Fruit fly (Drosophila melanogaster) whole organism, embryonic: Measurements from ENCODE around the gene Atf3.

Experiments
- Atf-2 ChIP-seq: fragments of 200-800 bp; sonication (Bioruptor generic); optimal IDR thresholded peaks from 2 replicates; lab custom pipeline; 2016; ENCODE audit warnings: missing biosample characterization, missing genetic modification characterization
- BEAF-32 ChIP-seq: fragments of 200-800 bp; sonication (Bioruptor generic); optimal IDR thresholded peaks from 3 replicates; lab custom pipeline; 2017; ENCODE audit warnings: missing biosample characterization, missing genetic modification characterization, mild to moderate bottlenecking, moderate library complexity, missing genetic modification reagents
- CG10147 ChIP-seq: fragments of 200-800 bp; sonication (Bioruptor generic); optimal IDR thresholded peaks from 2 replicates; lab custom pipeline; 2019; ENCODE audit warnings: missing biosample characterization, mild to moderate bottlenecking, missing genetic modification characterization, moderate library complexity
- CG10274 ChIP-seq: fragments of 200-800 bp; sonication (Bioruptor generic); optimal IDR thresholded peaks from 3 replicates; lab custom pipeline; 2017; ENCODE audit warnings: missing biosample characterization, mild to moderate bottlenecking, missing genetic modification characterization
- CG12391 ChIP-seq: fragments of 200-800 bp; sonication (Bioruptor generic); optimal IDR thresholded peaks from 3 replicates; lab custom pipeline; 2018; ENCODE audit warnings: missing biosample characterization, mild to moderate bottlenecking, missing genetic modification characterization, moderate library complexity
- CG12659 ChIP-seq: fragments of 200-800 bp; sonication (Bioruptor generic); optimal IDR thresholded peaks from 3 replicates; lab custom pipeline; 2017; ENCODE audit warnings: mild to moderate bottlenecking, missing biosample characterization, missing genetic modification reagents, missing genetic modification characterization
- CG12769 ChIP-seq: fragments of 200-800 bp; sonication (Bioruptor generic); optimal IDR thresholded peaks from 2 replicates; lab custom pipeline; 2019; ENCODE audit warnings: missing biosample characterization, mild to moderate bottlenecking, missing genetic modification characterization, moderate library complexity
- CG14441 ChIP-seq: fragments of 200-800 bp; sonication (Bioruptor generic); IDR thresholded peaks from 2 replicates; pipeline ENCODE4 v1.3.6; 2022; ENCODE audit warnings: missing biosample characterization, missing genetic modification characterization
- CG15514 ChIP-seq: fragments of 200-800 bp; sonication (Bioruptor generic); optimal IDR thresholded peaks from 3 replicates; lab custom pipeline; 2017; ENCODE audit warnings: missing biosample characterization, missing genetic modification characterization, mild to moderate bottlenecking, moderate library complexity, missing genetic modification reagents
- CG15696 ChIP-seq: fragments of 200-800 bp; sonication (Bioruptor generic); optimal IDR thresholded peaks from 2 replicates; lab custom pipeline; 2019; ENCODE audit warnings: missing biosample characterization, mild to moderate bottlenecking, missing genetic modification characterization, moderate library complexity
- CG17328 ChIP-seq: fragments of 200-800 bp; sonication (Bioruptor generic); IDR thresholded peaks from 2 replicates; pipeline ENCODE4 v1.3.6; 2022; ENCODE audit warnings: missing biosample characterization, missing genetic modification characterization
- CG17361 ChIP-seq: fragments of 200-800 bp; sonication (Bioruptor generic); IDR thresholded peaks from 3 replicates; pipeline ENCODE4 v1.3.6; 2022; ENCODE audit warnings: missing biosample characterization, missing genetic modification characterization
- CG18764 ChIP-seq: fragments of 200-800 bp; sonication (Bioruptor generic); optimal IDR thresholded peaks from 3 replicates; lab custom pipeline; 2016; ENCODE audit warnings: missing biosample characterization, missing genetic modification characterization
- CG2116 ChIP-seq: fragments of 200-800 bp; sonication (Bioruptor generic); optimal IDR thresholded peaks from 3 replicates; lab custom pipeline; 2018; ENCODE audit warnings: missing biosample characterization, mild to moderate bottlenecking, missing genetic modification characterization
- CG2129 ChIP-seq: fragments of 200-800 bp; sonication (Bioruptor generic); IDR thresholded peaks from 2 replicates; pipeline ENCODE4 v1.3.6; 2022; ENCODE audit warnings: missing biosample characterization, missing genetic modification characterization; ENCODE audit not compliant: partially characterized antibody
- CG2678 ChIP-seq: fragments of 200-800 bp; sonication (Bioruptor generic); optimal IDR thresholded peaks from 3 replicates; lab custom pipeline; 2019; ENCODE audit warnings: missing biosample characterization, mild to moderate bottlenecking, missing genetic modification characterization, moderate library complexity
- CG32772 ChIP-seq: fragments of 200-800 bp; sonication (Bioruptor generic); IDR thresholded peaks from 2 replicates; pipeline ENCODE4 v1.3.6; 2022; ENCODE audit warnings: missing biosample characterization, missing genetic modification characterization
- CG5953 ChIP-seq: fragments of 200-800 bp; sonication (Bioruptor generic); IDR thresholded peaks from 2 replicates; pipeline ENCODE4 v1.3.6; 2022; ENCODE audit warnings: missing biosample characterization, missing genetic modification characterization
- CG6689 ChIP-seq: fragments of 200-800 bp; sonication (Bioruptor generic); IDR thresholded peaks from 2 replicates; pipeline ENCODE4 v1.3.6; 2022; ENCODE audit warnings: missing biosample characterization, missing genetic modification characterization
- CG7786 ChIP-seq: fragments of 200-800 bp; sonication (Bioruptor generic); optimal IDR thresholded peaks from 2 replicates; lab custom pipeline; 2016; ENCODE audit warnings: missing biosample characterization, missing genetic modification characterization
- CG7963 ChIP-seq: fragments of 200-800 bp; sonication (Bioruptor generic); IDR thresholded peaks from 3 replicates; pipeline ENCODE4 v1.3.6; 2022; ENCODE audit warnings: missing biosample characterization, missing genetic modification characterization; ENCODE audit not compliant: partially characterized antibody
- CG8388 ChIP-seq: fragments of 200-800 bp; sonication (Bioruptor generic); optimal IDR thresholded peaks from 2 replicates; lab custom pipeline; 2019; ENCODE audit warnings: missing biosample characterization, mild to moderate bottlenecking, missing genetic modification characterization, moderate library complexity
- CG8765 ChIP-seq: fragments of 200-800 bp; sonication (Bioruptor generic); IDR thresholded peaks from 2 replicates; pipeline ENCODE4 v1.3.6; 2022; ENCODE audit warnings: missing biosample characterization, missing genetic modification characterization
- CG9727 ChIP-seq: fragments of 200-800 bp; sonication (Bioruptor generic); optimal IDR thresholded peaks from 3 replicates; lab custom pipeline; 2017; ENCODE audit warnings: missing biosample characterization, mild to moderate bottlenecking, missing genetic modification characterization
- CG9817 ChIP-seq: fragments of 200-800 bp; sonication (Bioruptor generic); optimal IDR thresholded peaks from 2 replicates; lab custom pipeline; 2018; ENCODE audit warnings: missing biosample characterization, mild to moderate bottlenecking, missing genetic modification characterization, moderate library complexity
- E2f2 ChIP-seq: fragments of 200-800 bp; sonication (Bioruptor generic); IDR thresholded peaks from 2 replicates; pipeline ENCODE4 v1.3.6; 2022; ENCODE audit warnings: missing biosample characterization, missing genetic modification characterization
- GATAe ChIP-seq: fragments of 200-800 bp; sonication (Bioruptor generic); conservative IDR thresholded peaks from 2 replicates; pipeline ENCODE4 v1.3.6; 2022; ENCODE audit warnings: missing biosample characterization, missing genetic modification characterization
- Gsc ChIP-seq: fragments of 200-800 bp; sonication (Bioruptor generic); IDR thresholded peaks from 2 replicates; pipeline ENCODE4 v1.3.6; 2022; ENCODE audit warnings: missing biosample characterization, missing genetic modification characterization
- Gug ChIP-seq: fragments of 200-800 bp; sonication (Bioruptor generic); IDR thresholded peaks from 4 replicates; pipeline ENCODE4 v1.3.6; 2022; ENCODE audit warnings: missing biosample characterization, missing genetic modification characterization
- HLH54F ChIP-seq: fragments of 200-800 bp; sonication (Bioruptor generic); optimal IDR thresholded peaks from 3 replicates; lab custom pipeline; 2016; ENCODE audit warnings: missing biosample characterization, missing genetic modification characterization
- HmgZ ChIP-seq: fragments of 200-800 bp; sonication (Bioruptor generic); optimal IDR thresholded peaks from 2 replicates; lab custom pipeline; 2018; ENCODE audit warnings: missing biosample characterization, mild to moderate bottlenecking, missing genetic modification characterization
- Hmr ChIP-seq: fragments of 200-800 bp; sonication (Bioruptor generic); optimal IDR thresholded peaks from 3 replicates; lab custom pipeline; 2017; ENCODE audit warnings: mild to moderate bottlenecking, missing biosample characterization, missing genetic modification reagents, missing genetic modification characterization
- MESR4 ChIP-seq: fragments of 200-800 bp; sonication (Bioruptor generic); optimal IDR thresholded peaks from 2 replicates; lab custom pipeline; 2018; ENCODE audit warnings: missing biosample characterization, mild to moderate bottlenecking, missing genetic modification characterization, moderate library complexity
- NFAT ChIP-seq: fragments of 200-800 bp; sonication (Bioruptor generic); IDR thresholded peaks from 2 replicates; pipeline ENCODE4 v1.3.6; 2022; ENCODE audit warnings: missing biosample characterization, missing genetic modification characterization
- Ptx1 ChIP-seq: fragments of 200-800 bp; sonication (Bioruptor generic); IDR thresholded peaks from 2 replicates; pipeline ENCODE4 v1.3.6; 2022; ENCODE audit warnings: missing biosample characterization, missing genetic modification characterization
- Sin3A ChIP-seq: fragments of >200 bp; optimal IDR thresholded peaks from 2 replicates; lab custom pipeline; 2018
- Sox102F ChIP-seq: fragments of 200-800 bp; sonication (Bioruptor generic); optimal IDR thresholded peaks from 2 replicates; lab custom pipeline; 2018; ENCODE audit warnings: missing biosample characterization, mild to moderate bottlenecking, missing genetic modification characterization, moderate library complexity
- ac ChIP-seq: fragments of 200-800 bp; sonication (Bioruptor generic); optimal IDR thresholded peaks from 3 replicates; lab custom pipeline; 2017; ENCODE audit warnings: missing biosample characterization, mild to moderate bottlenecking, missing genetic modification characterization
- amos ChIP-seq: fragments of 200-800 bp; sonication (Bioruptor generic); IDR thresholded peaks from 2 replicates; pipeline ENCODE4 v1.3.6; 2022; ENCODE audit warnings: missing biosample characterization, missing genetic modification characterization; ENCODE audit not compliant: partially characterized antibody
- ash1 ChIP-seq: fragments of 200-800 bp; sonication (Bioruptor generic); optimal IDR thresholded peaks from 2 replicates; lab custom pipeline; 2018; ENCODE audit warnings: missing biosample characterization, mild to moderate bottlenecking, missing genetic modification characterization
- crol ChIP-seq: fragments of 200-800 bp; sonication (Bioruptor generic); IDR thresholded peaks from 2 replicates; pipeline ENCODE4 v1.3.6; 2022; ENCODE audit warnings: missing biosample characterization, missing genetic modification characterization
- emc ChIP-seq: fragments of 200-800 bp; sonication (Bioruptor generic); optimal IDR thresholded peaks from 2 replicates; lab custom pipeline; 2016; ENCODE audit warnings: missing biosample characterization, missing genetic modification characterization
- nerfin-1 ChIP-seq: fragments of 200-800 bp; sonication (Bioruptor generic); optimal IDR thresholded peaks from 3 replicates; lab custom pipeline; 2019; ENCODE audit warnings: missing biosample characterization, mild to moderate bottlenecking, missing genetic modification characterization, moderate library complexity
- phol ChIP-seq: fragments of 200-800 bp; sonication (Bioruptor generic); optimal IDR thresholded peaks from 3 replicates; lab custom pipeline; 2018; ENCODE audit warnings: missing biosample characterization, mild to moderate bottlenecking, missing genetic modification characterization, moderate library complexity
- sens ChIP-seq: fragments of 200-800 bp; sonication (Bioruptor generic); peaks from one replicate; lab custom pipeline; 2016; ENCODE audit warnings: missing biosample characterization, missing genetic modification characterization
- sqz ChIP-seq: fragments of 200-800 bp; sonication (Bioruptor generic); optimal IDR thresholded peaks from 3 replicates; lab custom pipeline; 2018; ENCODE audit warnings: missing biosample characterization, mild to moderate bottlenecking, missing genetic modification characterization
- tgo ChIP-seq: fragments of 200-800 bp; sonication (Bioruptor generic); IDR thresholded peaks from 3 replicates; pipeline ENCODE4 v1.3.6; 2022; ENCODE audit warnings: missing biosample characterization, missing genetic modification characterization
- tll ChIP-seq, 2 experiments: fragments of 200-800 bp in 1 of 2; fragments of >200 bp in 1 of 2; sonication (Bioruptor generic) in 1 of 2; optimal IDR thresholded peaks; 2 replicates each; lab custom pipeline; 2017 to 2019; ENCODE audit warnings: missing biosample characterization in 2 of 2, missing genetic modification characterization in 2 of 2, mild to moderate bottlenecking in 1 of 2, moderate library complexity in 1 of 2
- usp ChIP-seq: fragments of >200 bp; optimal IDR thresholded peaks from 2 replicates; lab custom pipeline; 2017; ENCODE audit warnings: missing biosample characterization, missing genetic modification characterization
- vvl ChIP-seq: fragments of 200-800 bp; sonication (Bioruptor generic); IDR thresholded peaks from 2 replicates; pipeline ENCODE4 v1.3.6; 2022; ENCODE audit warnings: missing biosample characterization, missing genetic modification characterization
- zfh2 ChIP-seq: fragments of 200-800 bp; sonication (Bioruptor generic); optimal IDR thresholded peaks from 2 replicates; lab custom pipeline; 2016; ENCODE audit warnings: missing biosample characterization, missing genetic modification characterization

Atf3 gene

DNA sequence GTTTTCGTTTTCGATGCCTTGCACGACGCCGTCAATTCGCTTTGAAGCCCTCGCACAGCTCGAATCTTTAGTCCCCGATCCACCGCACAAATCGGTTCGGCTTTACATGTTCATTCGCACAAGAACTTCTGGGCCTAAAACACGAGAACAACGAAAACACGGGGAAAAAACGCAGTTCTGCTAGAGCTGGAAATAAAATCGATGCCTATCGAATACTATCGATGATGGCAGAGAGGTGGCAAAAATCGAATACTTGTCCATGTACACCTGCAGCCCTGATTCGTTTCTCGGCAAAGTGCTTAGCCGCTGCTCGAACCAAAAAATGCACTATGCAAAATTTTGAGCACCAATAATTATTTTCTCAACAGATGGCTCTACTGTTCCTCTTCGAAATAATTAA, 38.6 kb downstream of the Atf3 start, which contains the start of gene CG3638 (continued):
- peak; percentile 6 for TF ChIP-seq CG18764 (GFP tag; lab: Kevin White, UChicago)
- TF ChIP-seq CG9817: peak; percentile 16
- peak; percentile 94 for TF ChIP-seq CG2116 (GFP tag; lab: Kevin White, UChicago)
- TF ChIP-seq Gug (GFP tag; lab: Robert Waterston, UW): no peak
- no peak for TF ChIP-seq CG17361
- TF ChIP-seq Ptx1: no peak
- peak; percentile 49 for TF ChIP-seq vvl (GFP tag; lab: Robert Waterston, UW)
- no peak for TF ChIP-seq ac (GFP tag; lab: Kevin White, UChicago)
- TF ChIP-seq CG10274: no peak
- no peak for TF ChIP-seq ash1 (GFP tag; lab: Kevin White, UChicago)
- TF ChIP-seq CG2678 (tag; lab: Kevin White, UChicago): peak; percentile 8
- TF ChIP-seq phol (tag; lab: Kevin White, UChicago): peak; percentile 70
- no peak for TF ChIP-seq tgo (GFP tag; lab: Robert Waterston, UW)
- TF ChIP-seq CG10147: no peak
- no peak for TF ChIP-seq CG7786 (GFP tag; lab: Kevin White, UChicago)
- no peak for TF ChIP-seq Gsc
- TF ChIP-seq CG12659 (GFP tag; lab: Kevin White, UChicago): peak; percentile 86
- peak; percentile 85 for TF ChIP-seq amos
- TF ChIP-seq sens: peak; percentile 81
- peak; percentile 55; the same call in 1 of the 2 replicates for TF ChIP-seq NFAT (GFP tag; lab: Robert Waterston, UW)
- peak; percentile 69 for TF ChIP-seq E2f2 (GFP tag; lab: Robert Waterston, UW)
- no peak for TF ChIP-seq CG15696 (tag; lab: Kevin White, UChicago)
- TF ChIP-seq BEAF-32 (GFP tag; lab: Kevin White, UChicago): peak; percentile 89
- no peak for TF ChIP-seq CG5953 (GFP tag; lab: Robert Waterston, UW)
- TF ChIP-seq CG17328 (GFP tag; lab: Robert Waterston, UW): no peak
- TF ChIP-seq sqz (GFP tag; lab: Kevin White, UChicago): no peak
- TF ChIP-seq Atf-2 (GFP tag; lab: Kevin White, UChicago): peak; percentile 24
- TF ChIP-seq HmgZ (tag; lab: Kevin White, UChicago): peak; percentile 74
- TF ChIP-seq Sin3A (lab: Kevin White, UChicago): peak; percentile 55
- no peak for TF ChIP-seq emc
- peak; percentile 87 for TF ChIP-seq MESR4
- no peak for TF ChIP-seq CG6689 (GFP tag; lab: Robert Waterston, UW)
- peak; percentile 11 for TF ChIP-seq HLH54F
- TF ChIP-seq tll (GFP tag; optimal IDR thresholded peaks at IDR 0.05; lab: Kevin White, UChicago): no peak
- peak; percentile 46; the same call in 1 of the 3 replicates for TF ChIP-seq CG7963
- peak; percentile 2 for TF ChIP-seq zfh2 (GFP tag; lab: Kevin White, UChicago)
- peak; percentile 25; the same call in 1 of the 2 replicates for TF ChIP-seq CG2129 (GFP tag; lab: Robert Waterston, UW)
- TF ChIP-seq GATAe (GFP tag; lab: Robert Waterston, UW): no peak
- no peak for TF ChIP-seq CG32772 (GFP tag; lab: Robert Waterston, UW)
- TF ChIP-seq CG9727 (GFP tag; lab: Kevin White, UChicago): no peak
- TF ChIP-seq usp: no peak
- TF ChIP-seq CG15514: peak; percentile 80
- no peak for TF ChIP-seq crol (GFP tag; lab: Robert Waterston, UW)
- peak; percentile 71 for TF ChIP-seq Hmr
- peak; percentile 54 for TF ChIP-seq CG12769 (tag; lab: Kevin White, UChicago)
- TF ChIP-seq CG12391 (tag; lab: Kevin White, UChicago): peak; percentile 19
- peak; percentile 52 for TF ChIP-seq nerfin-1 (tag; lab: Kevin White, UChicago)
- no peak for TF ChIP-seq CG8765 (GFP tag; lab: Robert Waterston, UW)
- TF ChIP-seq CG8388 (GFP tag; lab: Kevin White, UChicago): no peak
- TF ChIP-seq CG14441: no peak
- no peak for TF ChIP-seq Sox102F (GFP tag; lab: Kevin White, UChicago)
